Worm (Caenorhabditis elegans) whole organism, L1 larva: ENCODE data around the gene ubq-1.

Experiments
- aly-2 ChIP-seq: fragments of 150-350 bp; optimal IDR thresholded peaks from 2 replicates; lab custom pipeline; 2014; ENCODE audit warnings: missing biosample characterization, missing genetic modification characterization
- blmp-1 ChIP-seq: fragments of 150-350 bp; optimal IDR thresholded peaks from 2 replicates; lab custom pipeline; 2014; ENCODE audit warnings: missing biosample characterization, missing genetic modification characterization
- ets-5 ChIP-seq: fragments of 200-800 bp; sonication (Bioruptor generic); IDR thresholded peaks from 2 replicates; pipeline ENCODE4 v1.3.6; 2022; ENCODE audit warnings: missing genetic modification characterization, missing compliant biosample characterization
- lin-15B ChIP-seq: fragments of 150-350 bp; sonication (generic microtip); optimal IDR thresholded peaks from 3 replicates; lab custom pipeline; 2014; ENCODE audit warnings: missing biosample characterization, missing genetic modification characterization
- nhr-28 ChIP-seq: fragments of 150-350 bp; optimal IDR thresholded peaks from 2 replicates; lab custom pipeline; 2014; ENCODE audit warnings: missing biosample characterization, missing genetic modification characterization
- nhr-77 ChIP-seq: fragments of 150-350 bp; optimal IDR thresholded peaks from 2 replicates; lab custom pipeline; 2014; ENCODE audit warnings: missing biosample characterization, missing genetic modification characterization
- nhr-90 ChIP-seq: sonication (generic microtip); optimal IDR thresholded peaks from 2 replicates; lab custom pipeline; 2016; ENCODE audit warnings: mild to moderate bottlenecking, missing genetic modification characterization, missing compliant biosample characterization; ENCODE audit not compliant: poor library complexity
- zip-4 ChIP-seq: fragments of 200-800 bp; sonication (Bioruptor generic); optimal IDR thresholded peaks from 2 replicates; lab custom pipeline; 2018; ENCODE audit warnings: mild to moderate bottlenecking, missing genetic modification characterization, moderate library complexity, missing compliant biosample characterization

DNA sequence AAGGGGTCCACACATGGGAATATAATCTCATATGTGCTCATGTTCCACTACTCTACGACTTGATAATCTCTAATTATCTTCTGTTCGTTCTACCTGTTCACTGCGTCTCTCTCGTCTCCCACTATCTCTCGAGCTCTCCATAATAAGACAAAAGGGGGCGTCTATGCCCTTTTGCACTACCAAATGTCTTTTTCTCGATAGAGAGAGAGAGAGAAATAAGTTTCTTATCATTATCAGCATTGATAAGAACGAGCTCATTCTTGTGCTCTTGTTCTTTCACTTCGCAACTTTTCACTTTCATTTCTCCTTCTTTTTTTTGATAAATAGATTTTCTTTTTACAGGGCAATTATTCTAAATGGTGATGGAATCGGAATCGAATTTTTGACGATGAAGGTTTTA lies 24.1 kb upstream of the ubq-1 start:
- TF ChIP-seq ets-5 (GFP tag; lab: Robert Waterston, UW) = no peak
- no peak for TF ChIP-seq zip-4 (GFP tag; lab: Kevin White, UChicago)
- TF ChIP-seq aly-2 = no peak
- no peak for TF ChIP-seq nhr-28
- no peak for TF ChIP-seq nhr-90 (tag; lab: Kevin White, UChicago)
- no peak for TF ChIP-seq blmp-1 (tag; lab: Kevin White, UChicago)
- no peak for TF ChIP-seq lin-15B (tag; lab: Kevin White, UChicago)
- TF ChIP-seq nhr-77 (tag; lab: Kevin White, UChicago) = no peak
